Fruit fly (Drosophila melanogaster) whole organism, adult: ENCODE data around the gene CG14354.

Experiments
- CG11617 ChIP-seq: fragments of 200-800 bp; sonication (Bioruptor generic); optimal IDR thresholded peaks from 2 replicates; lab custom pipeline; 2017; ENCODE audit warnings: mild to moderate bottlenecking, missing biosample characterization, missing genetic modification reagents, missing genetic modification characterization
- CG12768 ChIP-seq: fragments of 200-800 bp; sonication (Bioruptor generic); optimal IDR thresholded peaks from 2 replicates; lab custom pipeline; 2017; ENCODE audit warnings: missing biosample characterization, missing genetic modification characterization, mild to moderate bottlenecking, moderate library complexity, missing genetic modification reagents
- CG14711 ChIP-seq: fragments of 200-800 bp; sonication (Bioruptor generic); optimal IDR thresholded peaks from 2 replicates; lab custom pipeline; 2018; ENCODE audit warnings: missing biosample characterization, mild to moderate bottlenecking, missing genetic modification characterization, moderate library complexity
- CG1620 ChIP-seq: fragments of 200-800 bp; sonication (Bioruptor generic); optimal IDR thresholded peaks from 2 replicates; lab custom pipeline; 2016; ENCODE audit warnings: missing biosample characterization, missing genetic modification characterization
- CG33017 ChIP-seq: fragments of 200-800 bp; sonication (Bioruptor generic); optimal IDR thresholded peaks from 2 replicates; lab custom pipeline; 2018; ENCODE audit warnings: missing biosample characterization, mild to moderate bottlenecking, missing genetic modification characterization, moderate library complexity
- CG5204 ChIP-seq: fragments of 200-800 bp; sonication (Bioruptor generic); optimal IDR thresholded peaks from 2 replicates; lab custom pipeline; 2016; ENCODE audit warnings: missing biosample characterization, missing genetic modification characterization
- CG7045 ChIP-seq: fragments of 200-800 bp; sonication (Bioruptor generic); optimal IDR thresholded peaks from 2 replicates; lab custom pipeline; 2017; ENCODE audit warnings: missing biosample characterization, mild to moderate bottlenecking, missing genetic modification characterization
- CG7101 ChIP-seq: fragments of 200-800 bp; sonication (Bioruptor generic); optimal IDR thresholded peaks from 2 replicates; lab custom pipeline; 2018; ENCODE audit warnings: missing biosample characterization, mild to moderate bottlenecking, missing genetic modification characterization, moderate library complexity
- Clk ChIP-seq: fragments of 200-800 bp; sonication (Bioruptor generic); optimal IDR thresholded peaks from 2 replicates; lab custom pipeline; 2017; ENCODE audit warnings: missing biosample characterization, missing genetic modification characterization
- Crg-1 ChIP-seq: fragments of 200-800 bp; sonication (Bioruptor generic); optimal IDR thresholded peaks from 2 replicates; lab custom pipeline; 2016; ENCODE audit warnings: missing biosample characterization, missing genetic modification characterization
- Hr96 ChIP-seq: fragments of 200-800 bp; sonication (Bioruptor generic); optimal IDR thresholded peaks from 2 replicates; lab custom pipeline; 2016; ENCODE audit warnings: missing biosample characterization, missing genetic modification characterization
- Mnt ChIP-seq: fragments of 200-800 bp; sonication (Bioruptor generic); optimal IDR thresholded peaks from 2 replicates; lab custom pipeline; 2016; ENCODE audit warnings: missing biosample characterization, mild to moderate bottlenecking, missing genetic modification characterization
- bab1 ChIP-seq: fragments of 200-800 bp; sonication (Bioruptor generic); optimal IDR thresholded peaks from 3 replicates; lab custom pipeline; 2019; ENCODE audit warnings: missing biosample characterization, mild to moderate bottlenecking, missing genetic modification characterization, moderate library complexity
- cic ChIP-seq: fragments of 200-800 bp; sonication (Bioruptor generic); optimal IDR thresholded peaks from 2 replicates; lab custom pipeline; 2017; ENCODE audit warnings: missing biosample characterization, mild to moderate bottlenecking, missing genetic modification characterization, moderate library complexity
- cnc ChIP-seq, 2 experiments: fragments of >200 bp; optimal IDR thresholded peaks; 2 replicates each; lab custom pipeline; 2017
- kay ChIP-seq: fragments of 200-800 bp; sonication (Bioruptor generic); peaks from one replicate; lab custom pipeline; 2016; ENCODE audit warnings: missing biosample characterization, missing genetic modification characterization, borderline replicate concordance
- ovo ChIP-seq: fragments of 200-800 bp; sonication (Bioruptor generic); optimal IDR thresholded peaks from 2 replicates; lab custom pipeline; 2016; ENCODE audit warnings: missing biosample characterization, missing genetic modification characterization
- pad ChIP-seq: fragments of 200-800 bp; sonication (Bioruptor generic); optimal IDR thresholded peaks from 3 replicates; lab custom pipeline; 2017; ENCODE audit warnings: missing biosample characterization, missing genetic modification characterization, mild to moderate bottlenecking, moderate library complexity, missing genetic modification reagents
- tj ChIP-seq: fragments of 200-800 bp; sonication (Bioruptor generic); optimal IDR thresholded peaks from 3 replicates; lab custom pipeline; 2017; ENCODE audit warnings: missing biosample characterization, mild to moderate bottlenecking, missing genetic modification characterization, moderate library complexity
- toe ChIP-seq: fragments of 200-800 bp; sonication (Bioruptor generic); optimal IDR thresholded peaks from 2 replicates; lab custom pipeline; 2016; ENCODE audit warnings: missing biosample characterization, missing genetic modification characterization

CG14354 gene

DNA sequence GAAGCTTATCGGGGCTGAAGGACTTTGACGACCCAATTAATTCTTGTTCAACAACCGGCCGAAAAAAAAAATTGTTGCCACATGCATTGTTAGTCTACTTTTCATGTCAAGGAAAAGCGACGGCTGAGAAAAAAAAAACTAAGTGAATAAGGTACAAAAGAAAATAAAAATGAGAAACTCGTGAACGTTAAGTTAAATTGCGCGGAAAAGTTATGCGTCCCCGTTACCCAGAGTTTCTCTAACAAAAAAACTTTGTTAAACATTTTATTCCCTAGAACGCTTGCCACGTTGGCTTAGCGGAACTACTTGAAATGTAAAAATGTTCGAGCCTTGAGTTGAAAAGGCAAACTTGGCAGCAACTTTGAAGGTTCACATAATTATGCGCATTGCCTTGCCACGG lies at the start of gene CG14354:
Gene CG14354 (plus strand): TSS at position 301 of the 400 bp plus-strand sequence.
- no peak for TF ChIP-seq toe (GFP tag; lab: Kevin White, UChicago)
- TF ChIP-seq Clk (GFP tag; lab: Kevin White, UChicago), result no peak
- TF ChIP-seq Crg-1 (GFP tag; lab: Kevin White, UChicago), result no peak
- no peak for TF ChIP-seq CG12768 (GFP tag; lab: Kevin White, UChicago)
- TF ChIP-seq CG11617 (GFP tag; lab: Kevin White, UChicago), result no peak
- no peak for TF ChIP-seq CG7045 (GFP tag; lab: Kevin White, UChicago)

DNA sequence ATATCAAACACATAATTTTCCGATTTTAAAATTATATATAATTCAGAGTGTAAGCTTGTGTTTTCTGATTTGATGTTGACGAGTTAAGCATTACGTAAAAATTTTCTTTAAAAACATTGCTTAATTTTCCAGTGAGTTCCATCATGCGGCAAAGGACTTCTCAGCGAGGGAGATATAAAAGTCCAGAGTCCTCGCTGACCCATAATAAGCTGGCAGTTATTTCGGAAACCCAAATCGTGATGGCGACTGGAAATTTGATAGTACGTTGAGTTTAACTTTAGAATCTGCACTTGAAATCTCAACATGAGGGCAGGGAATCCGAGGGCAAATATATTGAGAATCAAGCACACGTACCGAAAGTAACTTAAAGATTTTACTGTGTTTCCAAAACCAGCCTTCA lies 40.0 kb upstream of the CG14354 start, which contains the start of the genes CG17197 and CG17198:
Gene CG17197 (minus strand): TSS at position 101 of the 400 bp plus-strand sequence.
Gene CG17198 (minus strand): TSS at position 101 of the 400 bp plus-strand sequence.
- TF ChIP-seq bab1, result no peak
- no peak for TF ChIP-seq cnc (optimal IDR thresholded peaks at IDR 0.05; lab: Kevin White, UChicago)
- no peak for TF ChIP-seq kay (GFP tag; lab: Kevin White, UChicago)
- TF ChIP-seq CG11617 (GFP tag; lab: Kevin White, UChicago), result no peak
- no peak for TF ChIP-seq Clk (GFP tag; lab: Kevin White, UChicago)
- TF ChIP-seq CG7045 (GFP tag; lab: Kevin White, UChicago), result no peak
- no peak for TF ChIP-seq Mnt
- TF ChIP-seq CG14711 (tag; lab: Kevin White, UChicago), result no peak
- no peak for TF ChIP-seq CG12768 (GFP tag; lab: Kevin White, UChicago)
- no peak for TF ChIP-seq Crg-1 (GFP tag; lab: Kevin White, UChicago)
- TF ChIP-seq cic, result no peak
- TF ChIP-seq Hr96 (GFP tag; lab: Kevin White, UChicago), result no peak
- TF ChIP-seq toe (GFP tag; lab: Kevin White, UChicago), result no peak
- TF ChIP-seq ovo, result no peak
- TF ChIP-seq CG1620 (GFP tag; lab: Kevin White, UChicago), result no peak
- no peak for TF ChIP-seq CG7101
- TF ChIP-seq CG5204 (GFP tag; lab: Kevin White, UChicago), result no peak
- TF ChIP-seq pad (GFP tag; lab: Kevin White, UChicago), result no peak

DNA sequence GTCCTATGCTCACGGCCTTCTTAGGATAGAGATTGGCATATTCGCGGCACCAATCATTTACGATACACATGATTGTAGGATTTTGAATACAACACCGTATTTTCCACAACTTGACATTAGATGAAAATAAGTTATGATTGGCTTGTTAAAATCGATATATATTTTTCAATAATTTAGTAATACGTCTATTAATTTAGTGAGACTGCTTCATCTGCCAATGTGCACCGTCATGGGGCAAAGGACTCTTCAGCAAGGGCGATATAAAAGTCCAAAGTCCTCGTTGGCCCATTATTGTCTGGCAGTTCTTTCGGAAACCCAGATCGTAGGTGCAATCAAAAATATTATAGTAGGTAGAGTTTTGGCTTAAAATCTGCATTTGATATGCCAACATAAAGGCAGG lies 39.1 kb upstream of the CG14354 start, which contains the start of gene CG17196:
Gene CG17196 (minus strand): TSS at position 101 of the 400 bp plus-strand sequence.
- TF ChIP-seq CG11617 (GFP tag; lab: Kevin White, UChicago) (no peak), CG7101 (no peak), CG1620 (GFP tag; lab: Kevin White, UChicago) (no peak), pad (GFP tag; lab: Kevin White, UChicago) (no peak), CG7045 (GFP tag; lab: Kevin White, UChicago) (no peak), ovo (no peak), Clk (GFP tag; lab: Kevin White, UChicago) (no peak), Crg-1 (GFP tag; lab: Kevin White, UChicago) (no peak), CG12768 (GFP tag; lab: Kevin White, UChicago) (no peak), tj (no peak), CG14711 (tag; lab: Kevin White, UChicago) (no peak), cnc (optimal IDR thresholded peaks at IDR 0.05; lab: Kevin White, UChicago) (no peak), cic (no peak), CG5204 (GFP tag; lab: Kevin White, UChicago) (no peak), toe (GFP tag; lab: Kevin White, UChicago) (no peak), Hr96 (GFP tag; lab: Kevin White, UChicago) (no peak), Mnt (no peak), kay (GFP tag; lab: Kevin White, UChicago) (no peak), bab1 (no peak), CG33017 (no peak)

DNA sequence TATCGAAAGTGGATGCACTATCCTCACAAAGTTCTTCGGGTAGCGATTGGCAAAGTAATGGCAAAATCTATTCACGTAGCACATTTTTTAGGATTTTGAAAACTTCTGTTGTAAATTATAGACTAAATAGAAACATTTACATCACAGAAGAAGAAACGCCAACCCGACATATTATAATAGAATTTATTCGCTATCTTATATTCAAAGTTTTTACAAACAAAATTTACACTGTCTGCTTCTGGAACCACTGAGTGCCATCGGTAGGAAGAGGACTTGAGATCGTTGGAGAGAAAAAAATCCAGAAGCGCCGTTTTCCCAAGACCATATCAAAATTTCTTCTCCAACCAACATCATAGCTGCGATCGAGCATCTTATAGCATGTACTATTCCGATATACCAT lies 38.2 kb upstream of the CG14354 start, which contains the start of gene CG17195:
Gene CG17195 (minus strand): TSS at position 101 of the 400 bp plus-strand sequence.
- TF ChIP-seq CG33017 (no peak), bab1 (no peak), CG12768 (GFP tag; lab: Kevin White, UChicago) (no peak), tj (no peak), Clk (GFP tag; lab: Kevin White, UChicago) (no peak), kay (GFP tag; lab: Kevin White, UChicago) (no peak), CG14711 (tag; lab: Kevin White, UChicago) (no peak), CG5204 (GFP tag; lab: Kevin White, UChicago) (no peak), CG11617 (GFP tag; lab: Kevin White, UChicago) (no peak), CG7045 (GFP tag; lab: Kevin White, UChicago) (no peak), pad (GFP tag; lab: Kevin White, UChicago) (no peak), cic (no peak), Crg-1 (GFP tag; lab: Kevin White, UChicago) (no peak), Hr96 (GFP tag; lab: Kevin White, UChicago) (no peak), CG7101 (no peak), cnc (optimal IDR thresholded peaks at IDR 0.05; lab: Kevin White, UChicago) (no peak), ovo (no peak), toe (GFP tag; lab: Kevin White, UChicago) (no peak), CG1620 (GFP tag; lab: Kevin White, UChicago) (no peak), Mnt (no peak)

DNA sequence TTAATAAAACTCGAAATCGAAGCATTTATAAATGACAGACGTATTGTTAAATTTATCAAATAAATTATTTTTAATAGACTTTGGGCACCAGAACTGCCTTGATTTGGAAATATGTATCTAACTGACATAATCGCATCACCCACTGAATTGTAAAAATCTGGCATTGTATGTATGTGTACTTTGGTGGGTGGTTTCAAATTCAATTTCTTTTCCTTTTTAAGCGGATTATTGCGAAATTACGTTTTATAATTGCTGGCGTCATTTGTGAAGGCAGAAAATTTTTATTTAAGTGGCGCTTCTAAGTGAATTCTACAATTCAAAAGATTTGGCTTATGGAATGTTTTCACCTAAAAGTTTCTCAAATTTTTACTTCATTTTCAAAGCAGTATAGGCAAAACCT lies 37.1 kb upstream of the CG14354 start, which contains the start of gene CG4956:
Gene CG4956 (minus strand): TSS at position 101 of the 400 bp plus-strand sequence.
- TF ChIP-seq pad (GFP tag; lab: Kevin White, UChicago), result no peak
- no peak for TF ChIP-seq CG12768 (GFP tag; lab: Kevin White, UChicago)
- no peak for TF ChIP-seq cic
- TF ChIP-seq bab1, result no peak
- TF ChIP-seq CG1620 (GFP tag; lab: Kevin White, UChicago), result no peak
- TF ChIP-seq tj, result no peak
- TF ChIP-seq CG7101, result no peak
- no peak for TF ChIP-seq toe (GFP tag; lab: Kevin White, UChicago)
- no peak for TF ChIP-seq CG5204 (GFP tag; lab: Kevin White, UChicago)
- TF ChIP-seq Mnt, result no peak
- no peak for TF ChIP-seq CG14711 (tag; lab: Kevin White, UChicago)
- no peak for TF ChIP-seq kay (GFP tag; lab: Kevin White, UChicago)
- TF ChIP-seq cnc (optimal IDR thresholded peaks at IDR 0.05; lab: Kevin White, UChicago), result no peak
- TF ChIP-seq Clk (GFP tag; lab: Kevin White, UChicago), result no peak
- TF ChIP-seq Hr96 (GFP tag; lab: Kevin White, UChicago), result no peak
- TF ChIP-seq CG33017, result no peak
